Worm (Caenorhabditis elegans) whole organism, L4 larva: ENCODE data around the gene sup-18.

Experiments
- F37D6.2 ChIP-seq: sonication (generic microtip); optimal IDR thresholded peaks from 2 replicates; lab custom pipeline; 2016; ENCODE audit warnings: mild to moderate bottlenecking, missing genetic modification characterization, missing compliant biosample characterization
- Y105C5A.15 ChIP-seq: fragments of 200-800 bp; sonication (Bioruptor generic); IDR thresholded peaks from 2 replicates; pipeline ENCODE4 v1.3.6; 2022; ENCODE audit warnings: missing genetic modification characterization, missing compliant biosample characterization
- aly-2 ChIP-seq: sonication (generic microtip); optimal IDR thresholded peaks from 2 replicates; lab custom pipeline; 2018; ENCODE audit warnings: missing biosample characterization, missing genetic modification characterization
- arid-1 ChIP-seq: fragments of 200-800 bp; sonication (Bioruptor generic); conservative IDR thresholded peaks from 2 replicates; pipeline ENCODE4 v1.3.6; 2022; ENCODE audit warnings: missing genetic modification reagents, missing genetic modification characterization, missing compliant biosample characterization
- ceh-20 ChIP-seq: fragments of 200-800 bp; sonication (Bioruptor generic); IDR thresholded peaks from 2 replicates; pipeline ENCODE4 v1.3.6; 2022; ENCODE audit warnings: missing genetic modification reagents, missing genetic modification characterization, missing compliant biosample characterization
- ceh-28 ChIP-seq: fragments of 150-350 bp; optimal IDR thresholded peaks from 2 replicates; lab custom pipeline; 2014; ENCODE audit warnings: missing biosample characterization, missing genetic modification reagents, missing genetic modification characterization
- ceh-44 ChIP-seq: fragments of 200-800 bp; sonication (Bioruptor generic); IDR thresholded peaks from 2 replicates; pipeline ENCODE4 v1.3.6; 2022; ENCODE audit warnings: missing genetic modification reagents, missing genetic modification characterization, missing compliant biosample characterization
- ceh-82 ChIP-seq: sonication (generic microtip); optimal IDR thresholded peaks from 2 replicates; lab custom pipeline; 2017; ENCODE audit warnings: missing biosample characterization, missing genetic modification characterization
- cey-2 ChIP-seq: sonication (generic microtip); optimal IDR thresholded peaks from 3 replicates; lab custom pipeline; 2017; ENCODE audit warnings: missing genetic modification characterization, mild to moderate bottlenecking, missing compliant biosample characterization, antibody characterized with exemption, borderline replicate concordance; ENCODE audit not compliant: insufficient read depth
- daf-12 ChIP-seq: fragments of 150-350 bp; optimal IDR thresholded peaks from 2 replicates; lab custom pipeline; 2014; ENCODE audit warnings: missing biosample characterization, missing genetic modification reagents, missing genetic modification characterization
- daf-16 ChIP-seq, 3 experiments: sonication (generic microtip); optimal IDR thresholded peaks; 2 replicates each; lab custom pipeline; 2016 to 2017; ENCODE audit warnings: missing genetic modification characterization in 3 of 3, missing genetic modification reagents in 3 of 3, mild to moderate bottlenecking in 2 of 3, missing compliant biosample characterization in 2 of 3, missing biosample characterization in 1 of 3, moderate library complexity in 1 of 3
- daf-19 ChIP-seq: fragments of 200-800 bp; sonication (Bioruptor generic); conservative IDR thresholded peaks from 2 replicates; pipeline ENCODE4 v1.3.6; 2022; ENCODE audit warnings: missing genetic modification characterization, missing compliant biosample characterization
- daf-8 ChIP-seq: fragments of 200-800 bp; sonication (Bioruptor generic); IDR thresholded peaks from 2 replicates; pipeline ENCODE4 v1.3.6; 2022; ENCODE audit warnings: missing genetic modification characterization, missing compliant biosample characterization
- dmd-6 ChIP-seq: fragments of 200-800 bp; sonication (Bioruptor generic); IDR thresholded peaks from 2 replicates; pipeline ENCODE4 v1.3.6; 2022; ENCODE audit warnings: missing genetic modification reagents, missing genetic modification characterization, missing compliant biosample characterization
- dmd-8 ChIP-seq: fragments of 200-800 bp; sonication (Bioruptor generic); IDR thresholded peaks from 2 replicates; pipeline ENCODE4 v1.3.6; 2022; ENCODE audit warnings: missing genetic modification characterization, missing compliant biosample characterization
- dmd-9 ChIP-seq: fragments of 200-800 bp; sonication (Bioruptor generic); IDR thresholded peaks from 2 replicates; pipeline ENCODE4 v1.3.6; 2022; ENCODE audit warnings: missing genetic modification reagents, missing genetic modification characterization, missing compliant biosample characterization
- dpl-1 ChIP-seq: fragments of 150-350 bp; optimal IDR thresholded peaks from 2 replicates; lab custom pipeline; 2014; ENCODE audit warnings: missing biosample characterization, missing genetic modification reagents, missing genetic modification characterization
- dve-1 ChIP-seq: sonication (generic microtip); optimal IDR thresholded peaks from 2 replicates; lab custom pipeline; 2017; ENCODE audit warnings: antibody characterized with exemption, mild to moderate bottlenecking, missing genetic modification characterization, missing compliant biosample characterization; ENCODE audit not compliant: insufficient read depth
- egl-27 ChIP-seq: sonication (generic microtip); optimal IDR thresholded peaks from 3 replicates; lab custom pipeline; 2017; ENCODE audit warnings: missing biosample characterization, missing genetic modification reagents, missing genetic modification characterization
- fos-1 ChIP-seq: fragments of 150-350 bp; optimal IDR thresholded peaks from 2 replicates; lab custom pipeline; 2014; ENCODE audit warnings: missing biosample characterization, missing genetic modification characterization
- hif-1 ChIP-seq, 2 experiments: sonication (generic microtip); optimal IDR thresholded peaks; 2 replicates each; lab custom pipeline; 2016 to 2017; ENCODE audit warnings: missing compliant biosample characterization in 2 of 2, missing genetic modification characterization in 2 of 2, missing genetic modification reagents in 2 of 2, missing genotype in 2 of 2, mild to moderate bottlenecking in 1 of 2
- hlh-30 ChIP-seq: sonication (generic microtip); optimal IDR thresholded peaks from 2 replicates; lab custom pipeline; 2017; ENCODE audit warnings: antibody characterized with exemption, mild to moderate bottlenecking, missing genetic modification characterization, missing compliant biosample characterization; ENCODE audit not compliant: insufficient read depth
- lin-38 ChIP-seq: fragments of 200-800 bp; sonication (Bioruptor generic); IDR thresholded peaks from 2 replicates; pipeline ENCODE4 v1.3.6; 2022; ENCODE audit warnings: missing genetic modification reagents, missing genetic modification characterization, missing compliant biosample characterization
- madf-5 ChIP-seq, 2 experiments: fragments of 200-800 bp; sonication (Bioruptor generic); IDR thresholded peaks; 2 replicates each; pipeline ENCODE4 v1.3.6; 2022; ENCODE audit warnings: missing compliant biosample characterization in 2 of 2, missing genetic modification characterization in 2 of 2
- mep-1 ChIP-seq: fragments of 150-350 bp; sonication (generic microtip); optimal IDR thresholded peaks from 3 replicates; lab custom pipeline; 2014; ENCODE audit warnings: missing biosample characterization, missing genetic modification characterization
- mes-2 ChIP-seq: sonication (generic microtip); optimal IDR thresholded peaks from 2 replicates; lab custom pipeline; 2016; ENCODE audit warnings: missing genotype, mild to moderate bottlenecking, missing genetic modification characterization, missing compliant biosample characterization; ENCODE audit not compliant: poor library complexity, severe bottlenecking
- mxl-2 ChIP-seq: fragments of 200-800 bp; sonication (Bioruptor generic); conservative IDR thresholded peaks from 2 replicates; pipeline ENCODE4 v1.3.6; 2022; ENCODE audit warnings: missing genetic modification reagents, missing genetic modification characterization, missing compliant biosample characterization
- mxl-3 ChIP-seq: fragments of 200-800 bp; sonication (Bioruptor generic); optimal IDR thresholded peaks from 2 replicates; lab custom pipeline; 2018; ENCODE audit warnings: mild to moderate bottlenecking, missing genetic modification characterization, missing compliant biosample characterization
- nhr-102 ChIP-seq: sonication (generic microtip); optimal IDR thresholded peaks from 2 replicates; lab custom pipeline; 2016; ENCODE audit warnings: mild to moderate bottlenecking, missing genetic modification characterization, moderate library complexity, missing compliant biosample characterization
- nhr-11 ChIP-seq: fragments of 150-350 bp; optimal IDR thresholded peaks from 2 replicates; lab custom pipeline; 2014; ENCODE audit warnings: missing biosample characterization, missing genetic modification characterization
- nhr-25 ChIP-seq: sonication (generic microtip); optimal IDR thresholded peaks from 2 replicates; lab custom pipeline; 2017; ENCODE audit warnings: missing genetic modification characterization, mild to moderate bottlenecking, missing compliant biosample characterization, antibody characterized with exemption, moderate library complexity, borderline replicate concordance; ENCODE audit not compliant: insufficient read depth
- nhr-42 ChIP-seq: fragments of 200-800 bp; sonication (Bioruptor generic); IDR thresholded peaks from 2 replicates; pipeline ENCODE4 v1.3.6; 2022; ENCODE audit warnings: missing genetic modification characterization, missing compliant biosample characterization
- nhr-6 ChIP-seq: fragments of 150-350 bp; optimal IDR thresholded peaks from 2 replicates; lab custom pipeline; 2014; ENCODE audit warnings: missing biosample characterization, missing genetic modification characterization
- pha-4 ChIP-seq, 2 experiments: fragments of 150-350 bp in 1 of 2; fragments of 200-800 bp in 1 of 2; sonication (Bioruptor generic) in 1 of 2; IDR thresholded peaks in 1 of 2; optimal IDR thresholded peaks in 1 of 2; 2 replicates each; pipeline versions ENCODE4 v1.3.6 to Lab custom; 2014 to 2022; ENCODE audit warnings: missing genetic modification characterization in 2 of 2, missing genetic modification reagents in 2 of 2, missing biosample characterization in 1 of 2, missing compliant biosample characterization in 1 of 2
- saeg-2 ChIP-seq: fragments of 200-800 bp; sonication (Bioruptor generic); IDR thresholded peaks from 2 replicates; pipeline ENCODE4 v1.3.6; 2022; ENCODE audit warnings: missing genetic modification reagents, missing genetic modification characterization, missing compliant biosample characterization
- skn-1 ChIP-seq: fragments of 150-350 bp; optimal IDR thresholded peaks from 2 replicates; lab custom pipeline; 2014; ENCODE audit warnings: missing biosample characterization, missing genetic modification characterization
- snpc-1.2 ChIP-seq: fragments of 200-800 bp; sonication (Bioruptor generic); IDR thresholded peaks from 2 replicates; pipeline ENCODE4 v1.3.6; 2022; ENCODE audit warnings: missing genetic modification reagents, missing genetic modification characterization, missing compliant biosample characterization
- spr-3 ChIP-seq: fragments of 200-800 bp; sonication (Bioruptor generic); optimal IDR thresholded peaks from 2 replicates; lab custom pipeline; 2018; ENCODE audit warnings: mild to moderate bottlenecking, missing genetic modification characterization, missing compliant biosample characterization
- tag-97 ChIP-seq: fragments of 200-800 bp; sonication (Bioruptor generic); IDR thresholded peaks from 2 replicates; pipeline ENCODE4 v1.3.6; 2022; ENCODE audit warnings: missing genetic modification characterization, missing compliant biosample characterization
- unc-130 ChIP-seq: sonication (generic microtip); optimal IDR thresholded peaks from 2 replicates; lab custom pipeline; 2016; ENCODE audit warnings: missing genetic modification reagents, missing genetic modification characterization, missing compliant biosample characterization
- unc-62 ChIP-seq, 3 experiments: fragments of 150-350 bp in 1 of 3; sonication (generic microtip); optimal IDR thresholded peaks in 2 of 3; peaks in 1 of 3; 1 replicate in 1 of 3; 2 replicates in 2 of 3; lab custom pipeline; 2014 to 2017; ENCODE audit warnings: missing biosample characterization in 3 of 3, missing genetic modification characterization in 3 of 3, missing genetic modification reagents in 3 of 3, missing genotype in 1 of 3
- vab-7 ChIP-seq: fragments of 200-800 bp; sonication (Bioruptor generic); IDR thresholded peaks from 2 replicates; pipeline ENCODE4 v1.3.6; 2022; ENCODE audit warnings: missing genetic modification reagents, missing genetic modification characterization, missing compliant biosample characterization
- zfp-2 ChIP-seq: sonication (generic microtip); optimal IDR thresholded peaks from 2 replicates; lab custom pipeline; 2016; ENCODE audit warnings: mild to moderate bottlenecking, missing genetic modification characterization, missing compliant biosample characterization
- zfp-3 ChIP-seq: fragments of 200-800 bp; sonication (Bioruptor generic); conservative IDR thresholded peaks from 2 replicates; pipeline ENCODE4 v1.3.6; 2022; ENCODE audit warnings: missing genetic modification reagents, missing genetic modification characterization, missing compliant biosample characterization
- zip-2 ChIP-seq: fragments of 150-350 bp; optimal IDR thresholded peaks from 2 replicates; lab custom pipeline; 2014; ENCODE audit warnings: missing biosample characterization, missing genetic modification characterization

The sup-18 gene

ce11 chrIII:7855468-7855867 lies 23.2 kb downstream of the sup-18 start (continued):
- no peak for TF ChIP-seq daf-19
- no peak for TF ChIP-seq nhr-42 (GFP tag; lab: Robert Waterston, UW)
- no peak for TF ChIP-seq ceh-28 (tag; lab: Kevin White, UChicago)
- TF ChIP-seq ceh-44 (GFP tag; lab: Robert Waterston, UW): no peak
- no peak for TF ChIP-seq mxl-2 (GFP tag; lab: Robert Waterston, UW)
- no peak for TF ChIP-seq daf-8 (GFP tag; lab: Robert Waterston, UW)
- TF ChIP-seq nhr-102 (tag; lab: Kevin White, UChicago): no peak
- TF ChIP-seq zfp-2 (tag; lab: Kevin White, UChicago): no peak
- no peak for TF ChIP-seq egl-27
- no peak for TF ChIP-seq dve-1
- no peak for TF ChIP-seq arid-1 (GFP tag; lab: Robert Waterston, UW)
- no peak for TF ChIP-seq fos-1 (tag; lab: Kevin White, UChicago)
- no peak for TF ChIP-seq hif-1 (tag; optimal IDR thresholded peaks at IDR 0.05; lab: Kevin White, UChicago)
- TF ChIP-seq daf-12 (tag; lab: Kevin White, UChicago): no peak
- TF ChIP-seq ceh-82: no peak
- TF ChIP-seq skn-1 (tag; lab: Kevin White, UChicago): no peak
- peak; percentile 49 for TF ChIP-seq lin-38 (GFP tag; lab: Robert Waterston, UW)
- peak; percentile 54; the same call in 1 of the 2 replicates for TF ChIP-seq snpc-1.2 (GFP tag; lab: Robert Waterston, UW)
- TF ChIP-seq zfp-3 (GFP tag; lab: Robert Waterston, UW): no peak
- no peak for TF ChIP-seq ceh-20 (GFP tag; lab: Robert Waterston, UW)
- TF ChIP-seq spr-3 (GFP tag; lab: Kevin White, UChicago): no peak
- TF ChIP-seq hlh-30 (tag; lab: Kevin White, UChicago): no peak
- TF ChIP-seq daf-16 (GFP tag; optimal IDR thresholded peaks at IDR 0.05; lab: Kevin White, UChicago): no peak
- TF ChIP-seq daf-16 (tag; optimal IDR thresholded peaks at IDR 0.05; lab: Kevin White, UChicago): no peak
- 0 out of 2 replicates have a peak, but pooled peaks have one; percentile 6 for TF ChIP-seq Y105C5A.15 (GFP tag; lab: Robert Waterston, UW)
- TF ChIP-seq unc-62 (GFP tag; optimal IDR thresholded peaks at IDR 0.05 in 1 of 2; lab: Kevin White, UChicago): no peak
- TF ChIP-seq unc-62 (tag; optimal IDR thresholded peaks at IDR 0.05; lab: Kevin White, UChicago): no peak
- TF ChIP-seq dmd-9: no peak
- TF ChIP-seq tag-97 (GFP tag; lab: Robert Waterston, UW): no peak
- TF ChIP-seq nhr-25 (tag; lab: Kevin White, UChicago): no peak
- TF ChIP-seq dpl-1 (GFP tag; lab: Kevin White, UChicago): no peak
- peak; percentile 20; the same call in 1 of the 2 replicates for TF ChIP-seq pha-4 (GFP tag; IDR thresholded peaks at IDR 0.05; lab: Robert Waterston, UW)
- TF ChIP-seq pha-4 (tag; optimal IDR thresholded peaks at IDR 0.05; lab: Kevin White, UChicago): no peak
- no peak for TF ChIP-seq mes-2
- TF ChIP-seq zip-2 (tag; lab: Kevin White, UChicago): no peak

- TF ChIP-seq unc-130 (GFP tag; lab: Kevin White, UChicago) (peak; percentile 99), skn-1 (tag; lab: Kevin White, UChicago) (peak; percentile 94), dmd-8 (GFP tag; lab: Robert Waterston, UW) (peak; percentile 90), saeg-2 (GFP tag; lab: Robert Waterston, UW) (peak; percentile 97), madf-5 (GFP tag; IDR thresholded peaks at IDR 0.05; lab: Robert Waterston, UW) (peak; percentile 95 to 97), F37D6.2 (tag; lab: Kevin White, UChicago) (peak; percentile 97), nhr-6 (tag; lab: Kevin White, UChicago) (peak; percentile 99), mxl-3 (GFP tag; lab: Kevin White, UChicago) (peak; percentile 98), daf-19 (peak; percentile 99), mep-1 (tag; lab: Kevin White, UChicago) (peak; percentile 100), nhr-11 (peak; percentile 99), hif-1 (tag; optimal IDR thresholded peaks at IDR 0.05; lab: Kevin White, UChicago) (peak; percentile 92 to 96), dmd-6 (GFP tag; lab: Robert Waterston, UW) (peak; percentile 100), aly-2 (tag; lab: Kevin White, UChicago) (peak; percentile 95), vab-7 (peak; percentile 99), daf-16 (GFP tag; optimal IDR thresholded peaks at IDR 0.05; lab: Kevin White, UChicago) (peak; percentile 92 to 97), daf-16 (tag; optimal IDR thresholded peaks at IDR 0.05; lab: Kevin White, UChicago) (peak; percentile 92), mxl-2 (GFP tag; lab: Robert Waterston, UW) (peak; percentile 89), cey-2 (tag; lab: Kevin White, UChicago) (peak; percentile 88), hlh-30 (tag; lab: Kevin White, UChicago) (peak; percentile 97), fos-1 (tag; lab: Kevin White, UChicago) (peak; percentile 88)
Measured at ce11 chrIII:7854494-7855184, 24.1 kb downstream of the sup-18 start, which contains the start of gene rpl-35. TSS of gene rpl-35 (plus strand) at chrIII:7855134.
